Worm (Caenorhabditis elegans): ENCODE results near the gene lin-14.

Gene lin-14

ce11 chrX:11467320-11467732, 2.0 kb downstream of the lin-14 start (continued):
- peak; percentile 31 for TF ChIP-seq unc-55 (GFP tag; optimal IDR thresholded peaks at IDR 0.05)
- no peak for TF ChIP-seq elt-2 (tag; optimal IDR thresholded peaks at IDR 0.05)
- no peak for TF ChIP-seq ceh-2 (tag; optimal IDR thresholded peaks at IDR 0.05)
- peak; percentile 67 for TF ChIP-seq F13H6.1 (tag; optimal IDR thresholded peaks at IDR 0.05)
- no peak for TF ChIP-seq sox-2 (GFP tag; IDR thresholded peaks at IDR 0.05)
- TF ChIP-seq fax-1 (tag; optimal IDR thresholded peaks at IDR 0.05), result peak; percentile 24
- no peak for TF ChIP-seq pax-1 (tag; optimal IDR thresholded peaks at IDR 0.05)
- peak; percentile 24 for TF ChIP-seq sox-4 (tag; optimal IDR thresholded peaks at IDR 0.05)
- no peak for TF ChIP-seq lim-6 (tag; optimal IDR thresholded peaks at IDR 0.05)
- no peak for TF ChIP-seq npax-4 (tag; optimal IDR thresholded peaks at IDR 0.05)
- TF ChIP-seq gmeb-2 (tag; optimal IDR thresholded peaks at IDR 0.05), result no peak
- TF ChIP-seq rnt-1 (tag; optimal IDR thresholded peaks at IDR 0.05), result peak; percentile 11
- TF ChIP-seq ets-4 (tag; optimal IDR thresholded peaks at IDR 0.05), result no peak
- no peak for TF ChIP-seq eyg-1 (tag; optimal IDR thresholded peaks at IDR 0.05)
- peak; percentile 2 for TF ChIP-seq pat-9 (tag; optimal IDR thresholded peaks at IDR 0.05)
- peak; percentile 41 for TF ChIP-seq hlh-8 (tag; optimal IDR thresholded peaks at IDR 0.05)
- no peak for TF ChIP-seq nhr-11 (tag; optimal IDR thresholded peaks at IDR 0.05)
- TF ChIP-seq sdc-2 (tag; optimal IDR thresholded peaks at IDR 0.05), result peak; percentile 70
- peak; percentile 29 for TF ChIP-seq mec-3 (tag; optimal IDR thresholded peaks at IDR 0.05; ENCODE audit: borderline replicate concordance)
- TF ChIP-seq elt-4 (tag; optimal IDR thresholded peaks at IDR 0.05), result no peak
- no peak for TF ChIP-seq che-1 (tag; optimal IDR thresholded peaks at IDR 0.05)
- TF ChIP-seq fkh-10 (GFP tag; optimal IDR thresholded peaks at IDR 0.05), result peak; percentile 12
- TF ChIP-seq hlh-6 (tag; optimal IDR thresholded peaks at IDR 0.05), result no peak
- peak; percentile 14 for TF ChIP-seq hlh-13 (GFP tag; optimal IDR thresholded peaks at IDR 0.05)
- TF ChIP-seq pha-4 (tag; optimal IDR thresholded peaks at IDR 0.05), result no peak
- TF ChIP-seq ztf-16 (tag; optimal IDR thresholded peaks at IDR 0.05), result no peak
- TF ChIP-seq tbx-7 (tag; optimal IDR thresholded peaks at IDR 0.05), result no peak
- no peak for TF ChIP-seq pqm-1 (tag; optimal IDR thresholded peaks at IDR 0.05)
- peak; percentile 79 for TF ChIP-seq pros-1 (tag; optimal IDR thresholded peaks at IDR 0.05)

DNA sequence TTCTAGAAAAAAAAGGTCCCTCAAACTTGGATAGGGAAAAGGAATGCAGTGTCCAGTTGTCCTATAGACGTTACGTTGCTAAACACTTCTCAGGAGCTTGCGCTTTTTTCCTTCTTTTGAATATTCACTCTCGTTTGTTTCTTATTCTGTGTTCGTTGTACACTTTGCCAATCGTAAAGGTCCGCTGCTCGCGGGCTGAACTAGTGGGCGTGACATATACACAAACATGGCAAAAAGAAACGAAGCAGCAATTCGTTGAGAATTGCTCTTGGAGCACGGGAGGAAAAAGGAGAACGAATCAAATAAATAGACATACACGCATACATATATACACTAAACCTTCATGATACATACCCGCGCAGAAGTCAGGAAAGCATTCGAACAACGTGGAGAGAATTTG, 3.5 kb downstream of the lin-14 start:
- TF ChIP-seq sdc-2 (tag; optimal IDR thresholded peaks at IDR 0.05), result no peak
- no peak for TF ChIP-seq ceh-22 (tag; optimal IDR thresholded peaks at IDR 0.05)
- no peak for TF ChIP-seq ceh-2 (tag; optimal IDR thresholded peaks at IDR 0.05)
- TF ChIP-seq npax-4 (tag; optimal IDR thresholded peaks at IDR 0.05), result no peak
- TF ChIP-seq hlh-6 (tag; optimal IDR thresholded peaks at IDR 0.05), result no peak
- no peak for TF ChIP-seq unc-3 (GFP tag; conservative IDR thresholded peaks at IDR 0.05)
- TF ChIP-seq unc-3 (tag; optimal IDR thresholded peaks at IDR 0.05), result no peak
- no peak for TF ChIP-seq hlh-8 (tag; optimal IDR thresholded peaks at IDR 0.05)
- no peak for TF ChIP-seq ztf-16 (tag; optimal IDR thresholded peaks at IDR 0.05)
- no peak for TF ChIP-seq C08G9.2 (tag; optimal IDR thresholded peaks at IDR 0.05)
- no peak for TF ChIP-seq madf-2 (tag; optimal IDR thresholded peaks at IDR 0.05)
- no peak for TF ChIP-seq ceh-9 (tag; optimal IDR thresholded peaks at IDR 0.05)
- no peak for TF ChIP-seq ceh-45 (GFP tag; IDR thresholded peaks at IDR 0.05)
- TF ChIP-seq tbx-2 (tag; optimal IDR thresholded peaks at IDR 0.05), result no peak
- no peak for TF ChIP-seq ceh-24 (tag; optimal IDR thresholded peaks at IDR 0.05)
- TF ChIP-seq gmeb-2 (tag; optimal IDR thresholded peaks at IDR 0.05), result no peak
- TF ChIP-seq fax-1 (tag; optimal IDR thresholded peaks at IDR 0.05), result no peak
- TF ChIP-seq dmd-4 (tag; optimal IDR thresholded peaks at IDR 0.05; ENCODE audit: borderline replicate concordance), result no peak
- TF ChIP-seq syd-9 (tag; optimal IDR thresholded peaks at IDR 0.05), result no peak
- no peak for TF ChIP-seq ahr-1 (tag; optimal IDR thresholded peaks at IDR 0.05)

DNA sequence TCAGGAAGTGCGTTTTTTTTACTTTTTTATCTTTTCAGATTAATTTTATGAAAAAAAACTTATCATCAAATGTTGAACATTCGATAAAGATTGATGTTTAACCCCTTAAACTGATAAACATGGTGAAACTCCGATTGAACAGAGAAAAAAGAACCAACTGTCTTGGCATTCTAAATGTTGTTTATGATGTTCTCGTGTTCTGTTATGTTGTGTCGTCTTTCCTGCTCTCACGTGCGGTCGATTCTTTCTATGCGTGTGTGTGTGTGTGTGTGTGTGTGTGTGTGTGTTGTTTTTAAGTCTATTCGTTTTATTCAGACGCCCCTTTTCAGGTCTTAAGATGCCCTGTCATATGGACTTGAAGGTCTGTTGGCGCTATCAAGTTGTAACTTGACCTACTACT, 4.2 kb downstream of the lin-14 start:
- no peak for TF ChIP-seq hlh-6 (tag; optimal IDR thresholded peaks at IDR 0.05)
- no peak for TF ChIP-seq unc-42 (tag; optimal IDR thresholded peaks at IDR 0.05)
- no peak for TF ChIP-seq nhr-11 (tag; optimal IDR thresholded peaks at IDR 0.05)
- no peak for TF ChIP-seq odd-2 (tag; optimal IDR thresholded peaks at IDR 0.05)
- no peak for TF ChIP-seq unc-55 (GFP tag; optimal IDR thresholded peaks at IDR 0.05)
- TF ChIP-seq ama-1 (optimal IDR thresholded peaks at IDR 0.05), result no peak
- TF ChIP-seq pros-1 (tag; optimal IDR thresholded peaks at IDR 0.05), result no peak
- TF ChIP-seq ahr-1 (tag; optimal IDR thresholded peaks at IDR 0.05), result no peak
- no peak for TF ChIP-seq unc-86 (tag; optimal IDR thresholded peaks at IDR 0.05)
- no peak for TF ChIP-seq ceh-48 (tag; optimal IDR thresholded peaks at IDR 0.05)
